Fruit fly (Drosophila melanogaster) whole organism: ENCODE results near the gene CG15432.

Experiments used
- CG8478 ChIP-seq: fragments of >200 bp; optimal IDR thresholded peaks from 2 replicates; lab custom pipeline; 2018; ENCODE audit warnings: inconsistent platforms
- pan ChIP-seq: fragments of >200 bp; optimal IDR thresholded peaks from 2 replicates; lab custom pipeline; 2017

dm6 chr2L:4459543-4459942 is 17.4 kb downstream of the CG15432 start, which contains the start of the genes mRpL27 and CG15435:
- TF ChIP-seq pan (no peak), CG8478 (no peak)
